Worm (Caenorhabditis elegans) whole organism, late embryonic: ENCODE data around the gene tbx-8.

Experiments
- ama-1 ChIP-seq: fragments of 150-350 bp; optimal IDR thresholded peaks from 2 replicates; lab custom pipeline; 2014
- nfya-1 ChIP-seq: sonication (generic microtip); optimal IDR thresholded peaks from 2 replicates; lab custom pipeline; 2017; ENCODE audit warnings: missing genetic modification characterization, mild to moderate bottlenecking, missing compliant biosample characterization, antibody characterized with exemption, moderate library complexity
- sdc-2 ChIP-seq: sonication (generic microtip); optimal IDR thresholded peaks from 2 replicates; lab custom pipeline; 2016; ENCODE audit warnings: missing genotype, missing genetic modification characterization, missing compliant biosample characterization

ce11 chrIII:10364656-10365055, 17.5 kb downstream of the tbx-8 start, which contains the start of gene tbc-8:
- TF ChIP-seq ama-1 (lab: Kevin White, UChicago) (no peak), nfya-1 (tag; lab: Kevin White, UChicago) (no peak), sdc-2 (no peak)
